Worm (Caenorhabditis elegans) whole organism, L1 larva: ENCODE measurements around the gene Y39A1C.1.
A peak's percentile ranks its signal among the peaks of the same experiment; 100 is the strongest.

Experiments used
- C04F5.9 ChIP-seq: sonication (generic microtip); optimal IDR thresholded peaks from 2 replicates; lab custom pipeline; 2016; ENCODE audit warnings: missing genetic modification characterization, missing compliant biosample characterization
- Y116A8C.19 ChIP-seq: sonication (generic microtip); optimal IDR thresholded peaks from 2 replicates; lab custom pipeline; 2016; ENCODE audit warnings: missing compliant biosample characterization, missing genetic modification characterization, borderline replicate concordance
- aha-1 ChIP-seq: fragments of 150-350 bp; optimal IDR thresholded peaks from 2 replicates; lab custom pipeline; 2014; ENCODE audit warnings: missing biosample characterization, missing genetic modification characterization
- ama-1 ChIP-seq: fragments of 150-350 bp; optimal IDR thresholded peaks from 2 replicates; lab custom pipeline; 2014
- blmp-1 ChIP-seq: fragments of 150-350 bp; optimal IDR thresholded peaks from 2 replicates; lab custom pipeline; 2014; ENCODE audit warnings: missing biosample characterization, missing genetic modification characterization
- ceh-63 ChIP-seq: fragments of 200-800 bp; sonication (Bioruptor generic); optimal IDR thresholded peaks from 2 replicates; lab custom pipeline; 2018; ENCODE audit warnings: mild to moderate bottlenecking, missing genetic modification characterization, missing compliant biosample characterization
- ceh-82 ChIP-seq, 3 experiments: fragments of 150-350 bp in 1 of 3; sonication (generic microtip) in 2 of 3; optimal IDR thresholded peaks; 2 replicates each; lab custom pipeline; 2014 to 2017; ENCODE audit warnings: missing biosample characterization in 3 of 3, missing genetic modification characterization in 3 of 3
- ceh-88 ChIP-seq: fragments of 200-800 bp; sonication (Bioruptor generic); IDR thresholded peaks from 2 replicates; pipeline ENCODE4 v1.3.6; 2022; ENCODE audit warnings: missing genetic modification characterization, missing compliant biosample characterization
- dsc-1 ChIP-seq: sonication (generic microtip); optimal IDR thresholded peaks from 2 replicates; lab custom pipeline; 2016; ENCODE audit warnings: mild to moderate bottlenecking, missing genetic modification characterization, missing compliant biosample characterization
- efl-1 ChIP-seq, 4 experiments: fragments of 150-350 bp; optimal IDR thresholded peaks in 3 of 4; peaks in 1 of 4; 1 replicate in 1 of 4; 2 replicates in 3 of 4; lab custom pipeline; 2014; ENCODE audit warnings: missing biosample characterization in 2 of 4, missing genetic modification characterization in 2 of 4, missing genetic modification reagents in 2 of 4
- efl-3 ChIP-seq: fragments of 200-800 bp; sonication (Bioruptor generic); optimal IDR thresholded peaks from 2 replicates; lab custom pipeline; 2018; ENCODE audit warnings: mild to moderate bottlenecking, missing genetic modification characterization, missing compliant biosample characterization
- elt-2 ChIP-seq: sonication (generic microtip); optimal IDR thresholded peaks from 2 replicates; lab custom pipeline; 2016; ENCODE audit warnings: missing genetic modification characterization, mild to moderate bottlenecking, inconsistent platforms, missing compliant biosample characterization, missing genetic modification reagents
- elt-3 ChIP-seq, 6 experiments: fragments of 150-350 bp in 1 of 6; sonication (generic microtip); optimal IDR thresholded peaks; 2 replicates each; lab custom pipeline; 2017 to 2018; ENCODE audit warnings: missing biosample characterization in 6 of 6, missing genetic modification characterization in 6 of 6, inconsistent platforms in 1 of 6
- fkh-8 ChIP-seq: sonication (generic microtip); optimal IDR thresholded peaks from 2 replicates; lab custom pipeline; 2016; ENCODE audit warnings: mild to moderate bottlenecking, missing genetic modification characterization, missing compliant biosample characterization
- fos-1 ChIP-seq: fragments of 150-350 bp; optimal IDR thresholded peaks from 2 replicates; lab custom pipeline; 2014; ENCODE audit warnings: missing biosample characterization, missing genetic modification characterization
- grh-1 ChIP-seq: fragments of 200-800 bp; sonication (Bioruptor generic); IDR thresholded peaks from 2 replicates; pipeline ENCODE4 v1.3.6; 2022; ENCODE audit warnings: missing genetic modification reagents, missing genetic modification characterization, missing compliant biosample characterization
- hlh-4 ChIP-seq: sonication (generic microtip); optimal IDR thresholded peaks from 2 replicates; lab custom pipeline; 2016; ENCODE audit warnings: mild to moderate bottlenecking, missing genetic modification characterization, missing compliant biosample characterization
- hpl-2 ChIP-seq: fragments of 150-350 bp; optimal IDR thresholded peaks from 2 replicates; lab custom pipeline; 2014; ENCODE audit warnings: missing biosample characterization, missing genetic modification reagents, missing genetic modification characterization
- irx-1 ChIP-seq: sonication (generic microtip); optimal IDR thresholded peaks from 2 replicates; lab custom pipeline; 2016; ENCODE audit warnings: missing genetic modification characterization, missing compliant biosample characterization
- isw-1 ChIP-seq: fragments of 200-800 bp; sonication (Bioruptor generic); IDR thresholded peaks from 2 replicates; pipeline ENCODE4 v1.3.6; 2022; ENCODE audit warnings: missing genetic modification characterization, missing compliant biosample characterization
- jun-1 ChIP-seq: fragments of 150-350 bp; optimal IDR thresholded peaks from 2 replicates; lab custom pipeline; 2014; ENCODE audit warnings: missing biosample characterization, missing genetic modification reagents, missing genetic modification characterization
- lin-13 ChIP-seq: fragments of 150-350 bp; optimal IDR thresholded peaks from 2 replicates; lab custom pipeline; 2014; ENCODE audit warnings: missing biosample characterization, missing genetic modification reagents, missing genetic modification characterization
- lin-14 ChIP-seq: fragments of 200-800 bp; sonication (Bioruptor generic); optimal IDR thresholded peaks from 2 replicates; lab custom pipeline; 2018; ENCODE audit warnings: mild to moderate bottlenecking, missing genetic modification characterization, moderate library complexity, missing compliant biosample characterization
- lin-15B ChIP-seq: fragments of 150-350 bp; sonication (generic microtip); optimal IDR thresholded peaks from 3 replicates; lab custom pipeline; 2014; ENCODE audit warnings: missing biosample characterization, missing genetic modification characterization
- lin-35 ChIP-seq, 2 experiments: fragments of 150-350 bp; optimal IDR thresholded peaks; 2 replicates each; lab custom pipeline; 2014; ENCODE audit warnings: missing biosample characterization in 2 of 2, missing genetic modification characterization in 2 of 2, missing genetic modification reagents in 2 of 2
- lin-39 ChIP-seq: fragments of 150-350 bp; optimal IDR thresholded peaks from 2 replicates; lab custom pipeline; 2014; ENCODE audit warnings: missing biosample characterization, missing genetic modification reagents, missing genetic modification characterization
- lir-3 ChIP-seq: sonication (generic microtip); optimal IDR thresholded peaks from 2 replicates; lab custom pipeline; 2016; ENCODE audit warnings: mild to moderate bottlenecking, missing genetic modification characterization, moderate library complexity, missing compliant biosample characterization; ENCODE audit not compliant: poor library complexity
- lsy-2 ChIP-seq, 2 experiments: fragments of 150-350 bp; optimal IDR thresholded peaks; 2 replicates each; lab custom pipeline; 2014; ENCODE audit warnings: missing biosample characterization in 2 of 2, missing genetic modification characterization in 2 of 2
- mab-9 ChIP-seq: fragments of 200-800 bp; sonication (Bioruptor generic); IDR thresholded peaks from 2 replicates; pipeline ENCODE4 v1.3.6; 2022; ENCODE audit warnings: missing genetic modification reagents, missing genetic modification characterization, missing compliant biosample characterization
- mdl-1 ChIP-seq, 2 experiments: fragments of 150-350 bp; optimal IDR thresholded peaks; 2 replicates each; lab custom pipeline; 2014 to 2017; ENCODE audit warnings: missing biosample characterization in 2 of 2, missing genetic modification characterization in 2 of 2, inconsistent platforms in 1 of 2
- mef-2 ChIP-seq: fragments of 150-350 bp; optimal IDR thresholded peaks from 2 replicates; lab custom pipeline; 2014; ENCODE audit warnings: missing biosample characterization, missing genetic modification characterization
- nhr-12 ChIP-seq: sonication (generic microtip); optimal IDR thresholded peaks from 2 replicates; lab custom pipeline; 2017; ENCODE audit warnings: missing biosample characterization, missing genetic modification characterization
- nhr-19 ChIP-seq: fragments of 200-800 bp; sonication (Bioruptor generic); conservative IDR thresholded peaks from 2 replicates; pipeline ENCODE4 v1.3.6; 2022; ENCODE audit warnings: missing genetic modification characterization, missing compliant biosample characterization
- nhr-237 ChIP-seq: fragments of 150-350 bp; optimal IDR thresholded peaks from 2 replicates; lab custom pipeline; 2014; ENCODE audit warnings: missing biosample characterization, missing genetic modification characterization
- nhr-47 ChIP-seq: sonication (generic microtip); optimal IDR thresholded peaks from 2 replicates; lab custom pipeline; 2016; ENCODE audit warnings: mild to moderate bottlenecking, missing genetic modification characterization, moderate library complexity, missing compliant biosample characterization
- nhr-71 ChIP-seq: sonication (generic microtip); optimal IDR thresholded peaks from 2 replicates; lab custom pipeline; 2016; ENCODE audit warnings: mild to moderate bottlenecking, missing genetic modification characterization, moderate library complexity, missing compliant biosample characterization
- nhr-76 ChIP-seq: sonication (generic microtip); optimal IDR thresholded peaks from 2 replicates; lab custom pipeline; 2017; ENCODE audit warnings: missing biosample characterization, missing genetic modification characterization
- nhr-85 ChIP-seq: sonication (generic microtip); peaks from one replicate; lab custom pipeline; 2016; ENCODE audit warnings: missing genetic modification characterization, inconsistent platforms, missing compliant biosample characterization
- pag-3 ChIP-seq: sonication (generic microtip); optimal IDR thresholded peaks from 2 replicates; lab custom pipeline; 2017; ENCODE audit warnings: missing genetic modification characterization, mild to moderate bottlenecking, missing compliant biosample characterization, antibody characterized with exemption, borderline replicate concordance; ENCODE audit not compliant: insufficient read depth
- pqm-1 ChIP-seq: sonication (generic microtip); optimal IDR thresholded peaks from 3 replicates; lab custom pipeline; 2017; ENCODE audit warnings: missing biosample characterization, missing genetic modification characterization
- rnt-1 ChIP-seq: sonication (generic microtip); optimal IDR thresholded peaks from 2 replicates; lab custom pipeline; 2016; ENCODE audit warnings: mild to moderate bottlenecking, missing genetic modification characterization, moderate library complexity, missing compliant biosample characterization
- skn-1 ChIP-seq: fragments of 150-350 bp; optimal IDR thresholded peaks from 2 replicates; lab custom pipeline; 2014; ENCODE audit warnings: missing biosample characterization, missing genetic modification characterization
- sox-4 ChIP-seq: sonication (generic microtip); optimal IDR thresholded peaks from 2 replicates; lab custom pipeline; 2016; ENCODE audit warnings: missing genetic modification characterization, missing compliant biosample characterization
- swsn-7 ChIP-seq: sonication (generic microtip); optimal IDR thresholded peaks from 2 replicates; lab custom pipeline; 2016; ENCODE audit warnings: missing genetic modification characterization, missing compliant biosample characterization
- tbx-2 ChIP-seq: sonication (generic microtip); optimal IDR thresholded peaks from 2 replicates; lab custom pipeline; 2016; ENCODE audit warnings: missing genetic modification characterization, missing compliant biosample characterization
- unc-130 ChIP-seq: fragments of 150-350 bp; optimal IDR thresholded peaks from 2 replicates; lab custom pipeline; 2017; ENCODE audit warnings: missing biosample characterization, missing genetic modification characterization, inconsistent platforms
- unc-62 ChIP-seq: fragments of 150-350 bp; optimal IDR thresholded peaks from 2 replicates; lab custom pipeline; 2014; ENCODE audit warnings: missing biosample characterization, missing genetic modification reagents, missing genetic modification characterization
- unc-86 ChIP-seq: sonication (generic microtip); optimal IDR thresholded peaks from 2 replicates; lab custom pipeline; 2016; ENCODE audit warnings: missing genetic modification characterization, missing compliant biosample characterization
- vab-15 ChIP-seq: sonication (generic microtip); optimal IDR thresholded peaks from 2 replicates; lab custom pipeline; 2017; ENCODE audit warnings: missing genotype, mild to moderate bottlenecking, missing genetic modification characterization, missing compliant biosample characterization
- xbp-1 ChIP-seq: sonication (generic microtip); optimal IDR thresholded peaks from 2 replicates; lab custom pipeline; 2016; ENCODE audit warnings: missing genetic modification characterization, missing compliant biosample characterization
- zip-4 ChIP-seq: fragments of 200-800 bp; sonication (Bioruptor generic); optimal IDR thresholded peaks from 2 replicates; lab custom pipeline; 2018; ENCODE audit warnings: mild to moderate bottlenecking, missing genetic modification characterization, moderate library complexity, missing compliant biosample characterization
- ztf-11 ChIP-seq, 2 experiments: sonication (generic microtip); optimal IDR thresholded peaks; 2 replicates each; lab custom pipeline; 2016 to 2017; ENCODE audit warnings: missing genetic modification characterization in 2 of 2, missing biosample characterization in 1 of 2, missing compliant biosample characterization in 1 of 2
- ztf-4 ChIP-seq: fragments of 150-350 bp; optimal IDR thresholded peaks from 2 replicates; lab custom pipeline; 2014; ENCODE audit warnings: missing biosample characterization, missing genetic modification characterization

Gene Y39A1C.1

ce11 chrIII:10903009-10903609 is 47.9 kb downstream of the Y39A1C.1 start (continued):
- peak; percentile 98 for TF ChIP-seq fkh-8 (tag; lab: Kevin White, UChicago)
- TF ChIP-seq pqm-1 (tag; lab: Kevin White, UChicago) = no peak
- TF ChIP-seq nhr-85 (tag; lab: Kevin White, UChicago) = no peak
- TF ChIP-seq tbx-2 (tag; lab: Kevin White, UChicago) = peak; percentile 8
- TF ChIP-seq nhr-19 = no peak
- TF ChIP-seq lsy-2 (tag; optimal IDR thresholded peaks at IDR 0.05; lab: Kevin White, UChicago) = peak; percentile 10 to 30
- TF ChIP-seq efl-1 (optimal IDR thresholded peaks at IDR 0.05; lab: Kevin White, UChicago) = no peak
- TF ChIP-seq efl-1 (GFP tag; optimal IDR thresholded peaks at IDR 0.05 in 1 of 2; lab: Kevin White, UChicago) = no peak
- TF ChIP-seq skn-1 = no peak
- no peak for TF ChIP-seq lin-13 (GFP tag; lab: Kevin White, UChicago)
- peak; percentile 73 for TF ChIP-seq nhr-71 (tag; lab: Kevin White, UChicago)
- no peak for TF ChIP-seq unc-130 (tag; lab: Kevin White, UChicago)
- no peak for TF ChIP-seq mef-2 (tag; lab: Kevin White, UChicago)
- peak; percentile 45 for TF ChIP-seq swsn-7 (tag; lab: Kevin White, UChicago)
- peak; percentile 82 for TF ChIP-seq dsc-1 (tag; lab: Kevin White, UChicago)
- no peak for TF ChIP-seq mdl-1 (tag; optimal IDR thresholded peaks at IDR 0.05; lab: Kevin White, UChicago)
- TF ChIP-seq ceh-82 (tag; optimal IDR thresholded peaks at IDR 0.05; lab: Kevin White, UChicago) = peak in 1 of 3 experiments; percentile 37
- no peak for TF ChIP-seq ama-1 (lab: Kevin White, UChicago)
- TF ChIP-seq jun-1 (tag; lab: Kevin White, UChicago) = no peak
- TF ChIP-seq lir-3 = peak; percentile 14
- TF ChIP-seq ztf-11 (tag; optimal IDR thresholded peaks at IDR 0.05; lab: Kevin White, UChicago) = no peak
- TF ChIP-seq isw-1 (GFP tag; lab: Robert Waterston, UW) = no peak
- no peak for TF ChIP-seq lin-15B (tag; lab: Kevin White, UChicago)
- no peak for TF ChIP-seq nhr-237
- TF ChIP-seq xbp-1 (tag; lab: Kevin White, UChicago) = peak; percentile 59
- no peak for TF ChIP-seq aha-1 (tag; lab: Kevin White, UChicago)
- no peak for TF ChIP-seq fos-1
- TF ChIP-seq blmp-1 (tag; lab: Kevin White, UChicago) = no peak
- TF ChIP-seq nhr-47 = peak; percentile 80
- TF ChIP-seq vab-15 (tag; lab: Kevin White, UChicago) = no peak
- no peak for TF ChIP-seq efl-3
- peak; percentile 50 for TF ChIP-seq ztf-4 (tag; lab: Kevin White, UChicago)
- peak; percentile 12 for TF ChIP-seq unc-86 (tag; lab: Kevin White, UChicago)
- no peak for TF ChIP-seq elt-3 (tag; optimal IDR thresholded peaks at IDR 0.05; lab: Kevin White, UChicago)
- no peak for TF ChIP-seq unc-62
- TF ChIP-seq elt-2 = no peak
- no peak for TF ChIP-seq zip-4
- no peak for TF ChIP-seq mab-9
- TF ChIP-seq Y116A8C.19 = no peak
- no peak for TF ChIP-seq lin-39 (tag; lab: Kevin White, UChicago)
- TF ChIP-seq nhr-12 (tag; lab: Kevin White, UChicago) = no peak
- TF ChIP-seq rnt-1 (tag; lab: Kevin White, UChicago) = no peak
- TF ChIP-seq ceh-88 (GFP tag; lab: Robert Waterston, UW) = no peak
- no peak for TF ChIP-seq C04F5.9 (tag; lab: Kevin White, UChicago)
- no peak for TF ChIP-seq nhr-76 (tag; lab: Kevin White, UChicago)
- TF ChIP-seq lin-14 (GFP tag; lab: Kevin White, UChicago) = peak; percentile 79
- TF ChIP-seq grh-1 (GFP tag; lab: Robert Waterston, UW) = no peak
- TF ChIP-seq lin-35 (GFP tag; optimal IDR thresholded peaks at IDR 0.05; lab: Kevin White, UChicago) = no peak
- TF ChIP-seq ceh-63 = no peak
- TF ChIP-seq pag-3 (tag; lab: Kevin White, UChicago) = no peak
- no peak for TF ChIP-seq hlh-4 (tag; lab: Kevin White, UChicago)
- TF ChIP-seq sox-4 (tag; lab: Kevin White, UChicago) = peak; percentile 43
- no peak for TF ChIP-seq hpl-2
- no peak for TF ChIP-seq irx-1 (tag; lab: Kevin White, UChicago)
